Worm (Caenorhabditis elegans) whole organism, L2 larva: Measurements from ENCODE around the gene srh-76.
A peak's percentile ranks its signal among the peaks of the same experiment; 100 is the strongest.

Source experiments
- C34F6.9 ChIP-seq: fragments of 150-350 bp; optimal IDR thresholded peaks from 2 replicates; lab custom pipeline; 2014; ENCODE audit warnings: missing biosample characterization, missing genetic modification characterization
- F13H6.1 ChIP-seq: sonication (generic microtip); optimal IDR thresholded peaks from 2 replicates; lab custom pipeline; 2016; ENCODE audit warnings: missing genetic modification characterization, missing compliant biosample characterization
- R02D3.7 ChIP-seq: fragments of 150-350 bp; optimal IDR thresholded peaks from 2 replicates; lab custom pipeline; 2014; ENCODE audit warnings: missing biosample characterization, missing genetic modification characterization
- Y55F3AM.14 ChIP-seq: fragments of 200-800 bp; sonication (Bioruptor generic); optimal IDR thresholded peaks from 2 replicates; lab custom pipeline; 2018; ENCODE audit warnings: mild to moderate bottlenecking, missing genetic modification characterization, missing compliant biosample characterization
- ZK546.5 ChIP-seq: sonication (generic microtip); optimal IDR thresholded peaks from 2 replicates; lab custom pipeline; 2017; ENCODE audit warnings: missing biosample characterization, missing genetic modification characterization
- alr-1 ChIP-seq: fragments of 150-350 bp; optimal IDR thresholded peaks from 2 replicates; lab custom pipeline; 2014; ENCODE audit warnings: missing biosample characterization, missing genetic modification characterization
- aly-2 ChIP-seq: fragments of 150-350 bp; optimal IDR thresholded peaks from 2 replicates; lab custom pipeline; 2014; ENCODE audit warnings: missing biosample characterization, missing genetic modification characterization
- ama-1 ChIP-seq: fragments of 150-350 bp; optimal IDR thresholded peaks from 2 replicates; lab custom pipeline; 2018; ENCODE audit warnings: inconsistent platforms
- blmp-1 ChIP-seq: sonication (generic microtip); optimal IDR thresholded peaks from 2 replicates; lab custom pipeline; 2017; ENCODE audit warnings: missing genetic modification characterization, mild to moderate bottlenecking, missing compliant biosample characterization, antibody characterized with exemption, moderate library complexity; ENCODE audit not compliant: insufficient read depth
- ceh-16 ChIP-seq: fragments of 150-350 bp; optimal IDR thresholded peaks from 2 replicates; lab custom pipeline; 2014; ENCODE audit warnings: missing biosample characterization, missing genetic modification characterization
- ceh-82 ChIP-seq: fragments of 150-350 bp; optimal IDR thresholded peaks from 2 replicates; lab custom pipeline; 2014; ENCODE audit warnings: missing biosample characterization, missing genetic modification characterization
- crh-2 ChIP-seq: sonication (generic microtip); optimal IDR thresholded peaks from 2 replicates; lab custom pipeline; 2017; ENCODE audit warnings: missing biosample characterization, missing genetic modification characterization
- dmd-4 ChIP-seq: sonication (generic microtip); optimal IDR thresholded peaks from 2 replicates; lab custom pipeline; 2017; ENCODE audit warnings: missing biosample characterization, missing genetic modification characterization
- egl-27 ChIP-seq: sonication (generic microtip); optimal IDR thresholded peaks from 3 replicates; lab custom pipeline; 2017; ENCODE audit warnings: missing biosample characterization, missing genetic modification reagents, missing genetic modification characterization
- elt-1 ChIP-seq: fragments of 150-350 bp; optimal IDR thresholded peaks from 2 replicates; lab custom pipeline; 2014; ENCODE audit warnings: missing biosample characterization, missing genetic modification characterization
- elt-3 ChIP-seq: sonication (generic microtip); optimal IDR thresholded peaks from 2 replicates; lab custom pipeline; 2017; ENCODE audit warnings: missing biosample characterization, missing genetic modification characterization
- fos-1 ChIP-seq: fragments of 150-350 bp; optimal IDR thresholded peaks from 2 replicates; lab custom pipeline; 2014; ENCODE audit warnings: missing biosample characterization, missing genetic modification characterization
- gmeb-1 ChIP-seq: fragments of 150-350 bp; optimal IDR thresholded peaks from 2 replicates; lab custom pipeline; 2014; ENCODE audit warnings: missing biosample characterization, missing genetic modification characterization
- lin-11 ChIP-seq: fragments of 150-350 bp; sonication (generic microtip); optimal IDR thresholded peaks from 2 replicates; lab custom pipeline; 2014; ENCODE audit warnings: missing biosample characterization, missing genetic modification characterization, inconsistent platforms, mixed read lengths
- lin-13 ChIP-seq: fragments of 150-350 bp; optimal IDR thresholded peaks from 2 replicates; lab custom pipeline; 2014; ENCODE audit warnings: missing biosample characterization, missing genetic modification reagents, missing genetic modification characterization
- lin-39 ChIP-seq: fragments of 150-350 bp; optimal IDR thresholded peaks from 2 replicates; lab custom pipeline; 2014; ENCODE audit warnings: missing biosample characterization, missing genetic modification reagents, missing genetic modification characterization
- lsy-2 ChIP-seq, 2 experiments: fragments of 150-350 bp in 1 of 2; sonication (generic microtip) in 1 of 2; optimal IDR thresholded peaks; 2 replicates each; lab custom pipeline; 2014 to 2017; ENCODE audit warnings: missing biosample characterization in 2 of 2, missing genetic modification characterization in 2 of 2
- mab-5 ChIP-seq: fragments of 150-350 bp; optimal IDR thresholded peaks from 2 replicates; lab custom pipeline; 2014; ENCODE audit warnings: missing biosample characterization, missing genetic modification characterization
- mbf-1 ChIP-seq: sonication (generic microtip); optimal IDR thresholded peaks from 2 replicates; lab custom pipeline; 2017; ENCODE audit warnings: missing biosample characterization, missing genetic modification characterization
- mdl-1 ChIP-seq, 2 experiments: fragments of 150-350 bp in 1 of 2; sonication (generic microtip) in 1 of 2; optimal IDR thresholded peaks; 2 replicates each; lab custom pipeline; 2017; ENCODE audit warnings: missing biosample characterization in 2 of 2, missing genetic modification characterization in 2 of 2
- nhr-10 ChIP-seq: sonication (generic microtip); optimal IDR thresholded peaks from 2 replicates; lab custom pipeline; 2017; ENCODE audit warnings: missing biosample characterization, missing genetic modification characterization
- nhr-11 ChIP-seq: fragments of 150-350 bp; optimal IDR thresholded peaks from 2 replicates; lab custom pipeline; 2014; ENCODE audit warnings: missing biosample characterization, missing genetic modification characterization
- nhr-12 ChIP-seq: fragments of 150-350 bp; optimal IDR thresholded peaks from 2 replicates; lab custom pipeline; 2014; ENCODE audit warnings: missing biosample characterization, missing genetic modification characterization
- nhr-129 ChIP-seq: fragments of 150-350 bp; optimal IDR thresholded peaks from 2 replicates; lab custom pipeline; 2014; ENCODE audit warnings: missing biosample characterization, missing genetic modification characterization
- nhr-21 ChIP-seq: fragments of 150-350 bp; optimal IDR thresholded peaks from 2 replicates; lab custom pipeline; 2014; ENCODE audit warnings: missing biosample characterization, missing genetic modification characterization
- nhr-23 ChIP-seq: fragments of 150-350 bp; optimal IDR thresholded peaks from 2 replicates; lab custom pipeline; 2014; ENCODE audit warnings: missing biosample characterization, missing genetic modification reagents, missing genetic modification characterization
- nhr-237 ChIP-seq: fragments of 150-350 bp; optimal IDR thresholded peaks from 2 replicates; lab custom pipeline; 2014; ENCODE audit warnings: missing biosample characterization, missing genetic modification characterization
- nhr-25 ChIP-seq: fragments of 150-350 bp; sonication (generic microtip); optimal IDR thresholded peaks from 3 replicates; lab custom pipeline; 2014; ENCODE audit warnings: missing biosample characterization, missing genetic modification characterization
- nhr-6 ChIP-seq: fragments of 150-350 bp; optimal IDR thresholded peaks from 2 replicates; lab custom pipeline; 2014; ENCODE audit warnings: missing biosample characterization, missing genetic modification characterization
- nhr-77 ChIP-seq: fragments of 150-350 bp; optimal IDR thresholded peaks from 2 replicates; lab custom pipeline; 2014; ENCODE audit warnings: missing biosample characterization, missing genetic modification characterization
- peb-1 ChIP-seq: fragments of 150-350 bp; optimal IDR thresholded peaks from 2 replicates; lab custom pipeline; 2014; ENCODE audit warnings: missing biosample characterization, missing genetic modification characterization
- sem-4 ChIP-seq: fragments of 150-350 bp; optimal IDR thresholded peaks from 2 replicates; lab custom pipeline; 2014; ENCODE audit warnings: missing biosample characterization, missing genetic modification reagents, missing genetic modification characterization
- skn-1 ChIP-seq: sonication (generic microtip); optimal IDR thresholded peaks from 2 replicates; lab custom pipeline; 2017; ENCODE audit warnings: missing biosample characterization, missing genetic modification characterization
- sma-3 ChIP-seq: sonication (generic microtip); optimal IDR thresholded peaks from 2 replicates; lab custom pipeline; 2016; ENCODE audit warnings: missing genetic modification reagents, missing genetic modification characterization, missing compliant biosample characterization
- sma-9 ChIP-seq, 2 experiments: fragments of 150-350 bp in 1 of 2; sonication (generic microtip) in 1 of 2; optimal IDR thresholded peaks; 2 replicates each; lab custom pipeline; 2014 to 2016; ENCODE audit warnings: missing genetic modification characterization in 2 of 2, mild to moderate bottlenecking in 1 of 2, missing biosample characterization in 1 of 2, missing compliant biosample characterization in 1 of 2, missing genetic modification reagents in 1 of 2, moderate library complexity in 1 of 2
- snpc-4 ChIP-seq: fragments of 150-350 bp; optimal IDR thresholded peaks from 2 replicates; lab custom pipeline; 2014; ENCODE audit warnings: missing biosample characterization, missing genetic modification characterization
- unc-39 ChIP-seq: fragments of 150-350 bp; optimal IDR thresholded peaks from 2 replicates; lab custom pipeline; 2014; ENCODE audit warnings: missing biosample characterization, missing genetic modification characterization
- unc-55 ChIP-seq: fragments of 150-350 bp; sonication (generic microtip); optimal IDR thresholded peaks from 3 replicates; lab custom pipeline; 2014; ENCODE audit warnings: missing biosample characterization, missing genetic modification reagents, missing genetic modification characterization
- unc-62 ChIP-seq: fragments of 150-350 bp; optimal IDR thresholded peaks from 2 replicates; lab custom pipeline; 2014; ENCODE audit warnings: missing biosample characterization, missing genetic modification reagents, missing genetic modification characterization
- zag-1 ChIP-seq: fragments of 150-350 bp; optimal IDR thresholded peaks from 2 replicates; lab custom pipeline; 2014; ENCODE audit warnings: missing biosample characterization, missing genetic modification characterization
- ztf-1 ChIP-seq: fragments of 200-800 bp; sonication (Bioruptor generic); conservative IDR thresholded peaks from 2 replicates; pipeline ENCODE4 v1.3.6; 2022; ENCODE audit warnings: missing genetic modification characterization, missing compliant biosample characterization
- ztf-11 ChIP-seq: sonication (generic microtip); optimal IDR thresholded peaks from 2 replicates; lab custom pipeline; 2017; ENCODE audit warnings: missing biosample characterization, missing genetic modification characterization
- ztf-4 ChIP-seq: fragments of 150-350 bp; optimal IDR thresholded peaks from 2 replicates; lab custom pipeline; 2014; ENCODE audit warnings: missing biosample characterization, missing genetic modification characterization

The srh-76 gene

ce11 chrV:5845162-5845561 lies 11.5 kb downstream of the srh-76 start:
- TF ChIP-seq nhr-25 (tag; lab: Kevin White, UChicago) (peak; percentile 24), mbf-1 (no peak)

ce11 chrV:5845669-5846189 lies 12.1 kb downstream of the srh-76 start, which contains the start of gene F26F12.3:
TSS of gene F26F12.3 (minus strand) at chrV:5845719.
- peak; percentile 44 for TF ChIP-seq Y55F3AM.14
- TF ChIP-seq crh-2 (tag; lab: Kevin White, UChicago): peak; percentile 24
- TF ChIP-seq C34F6.9: peak; percentile 80
- peak; percentile 30 for TF ChIP-seq nhr-25 (tag; lab: Kevin White, UChicago)
- TF ChIP-seq nhr-237: no peak
- peak; percentile 11 for TF ChIP-seq nhr-6
- TF ChIP-seq nhr-21 (tag; lab: Kevin White, UChicago): no peak
- TF ChIP-seq nhr-12 (tag; lab: Kevin White, UChicago): no peak
- TF ChIP-seq gmeb-1 (tag; lab: Kevin White, UChicago): peak; percentile 29
- peak; percentile 79 for TF ChIP-seq sem-4 (tag; lab: Kevin White, UChicago)
- peak; percentile 41 for TF ChIP-seq mab-5 (tag; lab: Kevin White, UChicago)
- TF ChIP-seq sma-9 (GFP tag; optimal IDR thresholded peaks at IDR 0.05; lab: Kevin White, UChicago): peak; percentile 90
- no peak for TF ChIP-seq sma-9 (tag; optimal IDR thresholded peaks at IDR 0.05; lab: Kevin White, UChicago)
- TF ChIP-seq zag-1 (tag; lab: Kevin White, UChicago): peak; percentile 11
- TF ChIP-seq dmd-4 (tag; lab: Kevin White, UChicago): no peak
- no peak for TF ChIP-seq nhr-23 (tag; lab: Kevin White, UChicago)
- peak; percentile 75 for TF ChIP-seq blmp-1 (tag; lab: Kevin White, UChicago)
- TF ChIP-seq nhr-129 (tag; lab: Kevin White, UChicago): peak; percentile 89
- no peak for TF ChIP-seq unc-39 (tag; lab: Kevin White, UChicago)
- TF ChIP-seq unc-55 (GFP tag; lab: Kevin White, UChicago): peak; percentile 29
- no peak for TF ChIP-seq alr-1 (tag; lab: Kevin White, UChicago)
- TF ChIP-seq fos-1 (tag; lab: Kevin White, UChicago): peak; percentile 36
- peak in 1 of 2 experiments; percentile 66 for TF ChIP-seq lsy-2 (tag; optimal IDR thresholded peaks at IDR 0.05; lab: Kevin White, UChicago)
- TF ChIP-seq ztf-1 (GFP tag; lab: Robert Waterston, UW): no peak
- TF ChIP-seq ZK546.5 (tag; lab: Kevin White, UChicago): no peak
- peak; percentile 88 for TF ChIP-seq sma-3 (GFP tag; lab: Kevin White, UChicago)
- TF ChIP-seq ceh-82 (tag; lab: Kevin White, UChicago): no peak
- TF ChIP-seq skn-1 (tag; lab: Kevin White, UChicago): no peak
- peak; percentile 68 for TF ChIP-seq ama-1 (lab: Kevin White, UChicago)
- no peak for TF ChIP-seq peb-1 (tag; lab: Kevin White, UChicago)
- no peak for TF ChIP-seq ztf-4
- peak; percentile 39 to 54 for TF ChIP-seq mdl-1 (tag; optimal IDR thresholded peaks at IDR 0.05; lab: Kevin White, UChicago)
- peak; percentile 71 for TF ChIP-seq F13H6.1 (tag; lab: Kevin White, UChicago)
- TF ChIP-seq nhr-77: no peak
- peak; percentile 11 for TF ChIP-seq egl-27 (tag; lab: Kevin White, UChicago)
- TF ChIP-seq lin-13 (GFP tag; lab: Kevin White, UChicago): no peak
- TF ChIP-seq nhr-10 (tag; lab: Kevin White, UChicago): no peak
- TF ChIP-seq lin-11 (tag; lab: Kevin White, UChicago): peak; percentile 44
- TF ChIP-seq aly-2 (tag; lab: Kevin White, UChicago): no peak
- TF ChIP-seq ztf-11 (tag; lab: Kevin White, UChicago): no peak
- TF ChIP-seq elt-3 (tag; lab: Kevin White, UChicago): no peak
- no peak for TF ChIP-seq nhr-11
- TF ChIP-seq ceh-16: no peak
- TF ChIP-seq lin-39 (tag; lab: Kevin White, UChicago): no peak
- no peak for TF ChIP-seq snpc-4 (tag; lab: Kevin White, UChicago)
- no peak for TF ChIP-seq R02D3.7 (tag; lab: Kevin White, UChicago)
- no peak for TF ChIP-seq unc-62 (GFP tag; lab: Kevin White, UChicago)
- no peak for TF ChIP-seq elt-1 (tag; lab: Kevin White, UChicago)
- no peak for TF ChIP-seq mbf-1
